Worm (Caenorhabditis elegans): ENCODE measurements around the gene pqn-31.

- TF ChIP-seq nhr-12 (tag; optimal IDR thresholded peaks at IDR 0.05), result no peak
- no peak for TF ChIP-seq lin-15B (tag; optimal IDR thresholded peaks at IDR 0.05)
- TF ChIP-seq ceh-82 (tag; optimal IDR thresholded peaks at IDR 0.05), result peak; percentile 6 to 54 (median 43)
- no peak for TF ChIP-seq ztf-11 (tag; optimal IDR thresholded peaks at IDR 0.05)
- no peak for TF ChIP-seq grh-1 (GFP tag; IDR thresholded peaks at IDR 0.05)
- no peak for TF ChIP-seq pqm-1 (tag; optimal IDR thresholded peaks at IDR 0.05)
- no peak for TF ChIP-seq lin-13 (GFP tag; optimal IDR thresholded peaks at IDR 0.05)
Observed at ce11 chrV:9128562-9128961, 19.2 kb downstream of the pqn-31 start.
